Fruit fly (Drosophila melanogaster): ENCODE data around the gene CG46387.

CG46387 gene

dm6 chr3L:9851000-9851671, 47.3 kb upstream of the CG46387 start (continued):
- no peak for TF ChIP-seq CG10669 (GFP tag; optimal IDR thresholded peaks at IDR 0.05)
- TF ChIP-seq CG1621 (tag; optimal IDR thresholded peaks at IDR 0.05): no peak
- TF ChIP-seq Ets21C (GFP tag; optimal IDR thresholded peaks at IDR 0.05): no peak
- TF ChIP-seq Smox (GFP tag; optimal IDR thresholded peaks at IDR 0.05): no peak
- TF ChIP-seq lz (GFP tag; optimal IDR thresholded peaks at IDR 0.05): no peak
- TF ChIP-seq CG15336 (GFP tag; IDR thresholded peaks at IDR 0.05): no peak
- peak; percentile 1 for TF ChIP-seq topi (GFP tag; optimal IDR thresholded peaks at IDR 0.05)
- TF ChIP-seq Met (GFP tag; optimal IDR thresholded peaks at IDR 0.05): peak; percentile 16
- no peak for TF ChIP-seq Gug (GFP tag; IDR thresholded peaks at IDR 0.05)
- TF ChIP-seq CG8632 (GFP tag; optimal IDR thresholded peaks at IDR 0.05): no peak
- no peak for TF ChIP-seq dsx (GFP tag; optimal IDR thresholded peaks at IDR 0.05; ENCODE audit: poor library complexity, severe bottlenecking)
- TF ChIP-seq dac (GFP tag; optimal IDR thresholded peaks at IDR 0.05): no peak
- no peak for TF ChIP-seq Lpt (GFP tag; optimal IDR thresholded peaks at IDR 0.05)
- TF ChIP-seq CG3919 (GFP tag; optimal IDR thresholded peaks at IDR 0.05): no peak
- no peak for TF ChIP-seq Sox102F (GFP tag; optimal IDR thresholded peaks at IDR 0.05)
- no peak for TF ChIP-seq CG6808 (GFP tag; optimal IDR thresholded peaks at IDR 0.05)
- no peak for TF ChIP-seq net (GFP tag; optimal IDR thresholded peaks at IDR 0.05)
- no peak for TF ChIP-seq CG6163 (GFP tag; IDR thresholded peaks at IDR 0.05)
- TF ChIP-seq CG10631 (GFP tag; optimal IDR thresholded peaks at IDR 0.05): peak; percentile 25
- TF ChIP-seq CG6792 (GFP tag; optimal IDR thresholded peaks at IDR 0.05): no peak
- no peak for TF ChIP-seq acj6 (GFP tag; optimal IDR thresholded peaks at IDR 0.05)

dm6 chr3L:9853140-9853746, 45.2 kb upstream of the CG46387 start:
- peak; percentile 54 for TF ChIP-seq Eip78C (GFP tag)
- TF ChIP-seq fd59A (GFP tag; optimal IDR thresholded peaks at IDR 0.05): peak; percentile 13
- TF ChIP-seq achi (GFP tag; optimal IDR thresholded peaks at IDR 0.05): peak; percentile 6
- no peak for TF ChIP-seq spab (GFP tag; optimal IDR thresholded peaks at IDR 0.05)
- peak; percentile 40 to 43 for TF ChIP-seq ss (GFP tag; optimal IDR thresholded peaks at IDR 0.05)
- peak; percentile 31 for TF ChIP-seq Sox14 (GFP tag; optimal IDR thresholded peaks at IDR 0.05)
- TF ChIP-seq CG3032 (tag; optimal IDR thresholded peaks at IDR 0.05): peak; percentile 29
- peak; percentile 55 for TF ChIP-seq Sox102F (GFP tag; optimal IDR thresholded peaks at IDR 0.05)
- peak; percentile 73 for TF ChIP-seq CG1621 (tag; optimal IDR thresholded peaks at IDR 0.05)
- TF ChIP-seq Met (GFP tag; optimal IDR thresholded peaks at IDR 0.05): peak; percentile 7
- no peak for TF ChIP-seq acj6 (GFP tag; optimal IDR thresholded peaks at IDR 0.05)
- TF ChIP-seq fkh (GFP tag; optimal IDR thresholded peaks at IDR 0.05): no peak
- TF ChIP-seq dsx (GFP tag; optimal IDR thresholded peaks at IDR 0.05; ENCODE audit: poor library complexity, severe bottlenecking): peak; percentile 87
- TF ChIP-seq CG8632 (GFP tag; optimal IDR thresholded peaks at IDR 0.05): peak; percentile 11
- peak; percentile 8 for TF ChIP-seq Ets96B (tag; optimal IDR thresholded peaks at IDR 0.05)
- peak; percentile 87 for TF ChIP-seq Blimp-1 (GFP tag; optimal IDR thresholded peaks at IDR 0.05)

- TF ChIP-seq vri (GFP tag; optimal IDR thresholded peaks at IDR 0.05) (peak; percentile 82), CG16779 (tag; optimal IDR thresholded peaks at IDR 0.05) (peak; percentile 56), net (GFP tag; optimal IDR thresholded peaks at IDR 0.05) (no peak), Eip75B (GFP tag; optimal IDR thresholded peaks at IDR 0.05) (peak; percentile 37), Ets21C (GFP tag; optimal IDR thresholded peaks at IDR 0.05) (no peak), fkh (GFP tag; optimal IDR thresholded peaks at IDR 0.05) (peak; percentile 14), CG7368 (GFP tag; optimal IDR thresholded peaks at IDR 0.05) (peak; percentile 14), Ets96B (tag; optimal IDR thresholded peaks at IDR 0.05) (peak; percentile 1), Sox14 (GFP tag; optimal IDR thresholded peaks at IDR 0.05) (peak; percentile 62), ss (GFP tag; optimal IDR thresholded peaks at IDR 0.05) (peak; percentile 30 to 40), eg (GFP tag; IDR thresholded peaks at IDR 0.05) (peak; percentile 44; the same call in 1 of the 3 replicates), cyc (GFP tag; optimal IDR thresholded peaks at IDR 0.05) (no peak), dsx (GFP tag; optimal IDR thresholded peaks at IDR 0.05; ENCODE audit: poor library complexity, severe bottlenecking) (peak; percentile 95), CG34406 (GFP tag; optimal IDR thresholded peaks at IDR 0.05) (no peak), CG6792 (GFP tag; optimal IDR thresholded peaks at IDR 0.05) (no peak), CG6163 (GFP tag; IDR thresholded peaks at IDR 0.05) (peak; percentile 66), Met (GFP tag; optimal IDR thresholded peaks at IDR 0.05) (no peak), CG6276 (GFP tag; optimal IDR thresholded peaks at IDR 0.05) (peak; percentile 1), fd59A (GFP tag; optimal IDR thresholded peaks at IDR 0.05) (no peak), Smox (GFP tag; optimal IDR thresholded peaks at IDR 0.05) (no peak), CG3919 (GFP tag; optimal IDR thresholded peaks at IDR 0.05) (peak; percentile 42), CG11762 (GFP tag; optimal IDR thresholded peaks at IDR 0.05; ENCODE audit: insufficient read depth) (no peak), svp (GFP tag) (peak; percentile 72), salr (GFP tag; optimal IDR thresholded peaks at IDR 0.05) (peak in 1 of 2 experiments; percentile 7)
Measured at dm6 chr3L:9853895-9854470, 44.4 kb upstream of the CG46387 start.

All from whole organism, prepupa.